Fruit fly (Drosophila melanogaster) whole organism, embryonic: ENCODE data around the gene CG15343.
A peak's percentile ranks its signal among the peaks of the same experiment; 100 is the strongest.

ENCODE experiments used
- CG13775 ChIP-seq: fragments of 200-800 bp; sonication (Bioruptor generic); optimal IDR thresholded peaks from 3 replicates; lab custom pipeline; 2017; ENCODE audit warnings: missing biosample characterization, mild to moderate bottlenecking, missing genetic modification characterization
- CG14860 ChIP-seq: fragments of 200-800 bp; sonication (Bioruptor generic); IDR thresholded peaks from 3 replicates; pipeline ENCODE4 v1.3.6; 2022; ENCODE audit warnings: missing biosample characterization, missing genetic modification characterization; ENCODE audit not compliant: partially characterized antibody
- CG1529 ChIP-seq: fragments of 200-800 bp; sonication (Bioruptor generic); optimal IDR thresholded peaks from 3 replicates; lab custom pipeline; 2018; ENCODE audit warnings: missing biosample characterization, missing genetic modification characterization
- CG34422 ChIP-seq: fragments of 200-800 bp; sonication (Bioruptor generic); IDR thresholded peaks from 3 replicates; pipeline ENCODE4 v1.3.6; 2022; ENCODE audit warnings: missing biosample characterization, missing genetic modification characterization
- CG6654 ChIP-seq: fragments of 200-800 bp; sonication (Bioruptor generic); optimal IDR thresholded peaks from 2 replicates; lab custom pipeline; 2017; ENCODE audit warnings: missing biosample characterization, mild to moderate bottlenecking, missing genetic modification characterization
- CG6683 ChIP-seq: fragments of 200-800 bp; sonication (Bioruptor generic); optimal IDR thresholded peaks from 2 replicates; lab custom pipeline; 2017; ENCODE audit warnings: missing biosample characterization, mild to moderate bottlenecking, missing genetic modification characterization, missing genetic modification reagents
- CG8478 ChIP-seq: fragments of >200 bp; optimal IDR thresholded peaks from 2 replicates; lab custom pipeline; 2018
- Eip74EF ChIP-seq, 2 experiments: fragments of 200-800 bp in 1 of 2; fragments of >200 bp in 1 of 2; sonication (Bioruptor generic) in 1 of 2; optimal IDR thresholded peaks; 2 replicates each; lab custom pipeline; 2017 to 2019; ENCODE audit warnings: missing biosample characterization in 2 of 2, missing genetic modification characterization in 2 of 2, mild to moderate bottlenecking in 1 of 2, moderate library complexity in 1 of 2
- HmgD ChIP-seq: fragments of 200-800 bp; sonication (Bioruptor generic); optimal IDR thresholded peaks from 3 replicates; lab custom pipeline; 2016; ENCODE audit warnings: missing biosample characterization, missing genetic modification characterization
- Hr39 ChIP-seq: fragments of >200 bp; optimal IDR thresholded peaks from 2 replicates; lab custom pipeline; 2017
- Kr ChIP-seq: fragments of 200-800 bp; sonication (Bioruptor generic); optimal IDR thresholded peaks from 2 replicates; lab custom pipeline; 2017; ENCODE audit warnings: missing biosample characterization, mild to moderate bottlenecking, missing genetic modification characterization
- MTF-1 ChIP-seq: fragments of 200-800 bp; sonication (Bioruptor generic); optimal IDR thresholded peaks from 2 replicates; lab custom pipeline; 2018; ENCODE audit warnings: missing biosample characterization, mild to moderate bottlenecking, missing genetic modification characterization, borderline replicate concordance
- Ssrp ChIP-seq: fragments of 200-800 bp; sonication (Bioruptor generic); optimal IDR thresholded peaks from 2 replicates; lab custom pipeline; 2018; ENCODE audit warnings: missing biosample characterization, mild to moderate bottlenecking, missing genetic modification characterization, moderate library complexity
- ash1 ChIP-seq: fragments of 200-800 bp; sonication (Bioruptor generic); optimal IDR thresholded peaks from 2 replicates; lab custom pipeline; 2018; ENCODE audit warnings: missing biosample characterization, mild to moderate bottlenecking, missing genetic modification characterization
- cad ChIP-seq: fragments of >200 bp; optimal IDR thresholded peaks from 2 replicates; lab custom pipeline; 2017; ENCODE audit warnings: missing biosample characterization, missing genetic modification characterization
- dmrt11E ChIP-seq: fragments of 200-800 bp; sonication (Bioruptor generic); optimal IDR thresholded peaks from 3 replicates; lab custom pipeline; 2018; ENCODE audit warnings: missing biosample characterization, mild to moderate bottlenecking, missing genetic modification characterization, moderate library complexity
- lilli ChIP-seq: fragments of 200-800 bp; sonication (Bioruptor generic); optimal IDR thresholded peaks from 3 replicates; lab custom pipeline; 2016; ENCODE audit warnings: missing biosample characterization, missing genetic modification characterization
- scrt ChIP-seq: fragments of 200-800 bp; sonication (Bioruptor generic); optimal IDR thresholded peaks from 2 replicates; lab custom pipeline; 2018; ENCODE audit warnings: missing biosample characterization, mild to moderate bottlenecking, missing genetic modification characterization, moderate library complexity

Gene CG15343

DNA sequence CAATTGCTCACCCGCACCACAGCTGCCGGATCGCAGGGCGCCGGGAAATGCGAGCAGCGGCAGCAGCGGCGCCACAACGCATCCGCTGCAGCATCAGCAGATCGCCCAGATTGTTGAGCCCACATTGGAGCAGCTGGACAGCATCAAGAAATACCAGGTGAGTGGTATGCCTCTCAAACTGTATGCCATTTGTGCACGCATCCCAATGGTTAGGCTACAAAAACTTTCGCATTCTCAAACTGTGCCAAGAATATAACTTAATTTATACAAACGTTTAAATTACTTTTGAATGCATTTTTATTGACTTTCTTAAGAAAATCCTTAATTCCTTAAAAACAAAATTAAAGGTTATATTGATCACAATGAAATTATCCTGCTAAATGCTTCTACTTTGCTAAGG, 45.7 kb downstream of the CG15343 start (continued):
- TF ChIP-seq dmrt11E (tag; lab: Kevin White, UChicago) = no peak
- TF ChIP-seq CG6683 (GFP tag; lab: Kevin White, UChicago) = no peak
- TF ChIP-seq Eip74EF (GFP tag; optimal IDR thresholded peaks at IDR 0.05; lab: Kevin White, UChicago) = no peak
- TF ChIP-seq MTF-1 (GFP tag; lab: Kevin White, UChicago) = no peak
- TF ChIP-seq ash1 (GFP tag; lab: Kevin White, UChicago) = no peak
- TF ChIP-seq lilli (GFP tag; lab: Kevin White, UChicago) = no peak
- TF ChIP-seq CG13775 (GFP tag; lab: Kevin White, UChicago) = no peak
- no peak for TF ChIP-seq HmgD (GFP tag; lab: Kevin White, UChicago)
- no peak for TF ChIP-seq CG1529
- TF ChIP-seq CG8478 (lab: Kevin White, UChicago) = peak; percentile 11
- TF ChIP-seq CG34422 (GFP tag; lab: Robert Waterston, UW) = no peak; the same call in 2 of the 3 replicates
- TF ChIP-seq Ssrp = no peak
- TF ChIP-seq CG14860 (GFP tag; lab: Robert Waterston, UW) = peak; percentile 32; the same call in 1 of the 3 replicates
- no peak for TF ChIP-seq Kr (GFP tag; lab: Kevin White, UChicago)
- no peak for TF ChIP-seq Hr39 (lab: Kevin White, UChicago)
- peak; percentile 85 for TF ChIP-seq cad
- no peak for TF ChIP-seq scrt
- peak; percentile 98 for TF ChIP-seq CG6654 (GFP tag; lab: Kevin White, UChicago)
